Worm (Caenorhabditis elegans) whole organism, L3 larva: ENCODE measurements around the gene srw-57.
"Not testable (repeated sequence)": the region's sequence is repeated elsewhere in the genome, so short reads cannot be mapped to it uniquely, and the experiment has no call there.

ENCODE experiments used
- aly-2 ChIP-seq: fragments of 150-350 bp; optimal IDR thresholded peaks from 2 replicates; lab custom pipeline; 2014; ENCODE audit warnings: missing biosample characterization, missing genetic modification characterization
- fkh-10 ChIP-seq: sonication (generic microtip); optimal IDR thresholded peaks from 2 replicates; lab custom pipeline; 2017; ENCODE audit warnings: missing biosample characterization, missing genetic modification reagents, missing genetic modification characterization
- fos-1 ChIP-seq: fragments of 150-350 bp; optimal IDR thresholded peaks from 2 replicates; lab custom pipeline; 2014; ENCODE audit warnings: missing biosample characterization, missing genetic modification characterization
- hmg-11 ChIP-seq: sonication (generic microtip); optimal IDR thresholded peaks from 2 replicates; lab custom pipeline; 2016; ENCODE audit warnings: missing genetic modification characterization, missing compliant biosample characterization
- mdl-1 ChIP-seq: fragments of 150-350 bp; optimal IDR thresholded peaks from 2 replicates; lab custom pipeline; 2014; ENCODE audit warnings: missing biosample characterization, missing genetic modification characterization
- nhr-237 ChIP-seq: fragments of 150-350 bp; optimal IDR thresholded peaks from 2 replicates; lab custom pipeline; 2014; ENCODE audit warnings: missing biosample characterization, missing genetic modification characterization
- sea-2 ChIP-seq: fragments of 150-350 bp; sonication (generic microtip); optimal IDR thresholded peaks from 4 replicates; lab custom pipeline; 2014; ENCODE audit warnings: missing biosample characterization, missing genetic modification reagents, missing genetic modification characterization
- snpc-4 ChIP-seq: fragments of 150-350 bp; optimal IDR thresholded peaks from 2 replicates; lab custom pipeline; 2014; ENCODE audit warnings: missing biosample characterization, missing genetic modification characterization

DNA sequence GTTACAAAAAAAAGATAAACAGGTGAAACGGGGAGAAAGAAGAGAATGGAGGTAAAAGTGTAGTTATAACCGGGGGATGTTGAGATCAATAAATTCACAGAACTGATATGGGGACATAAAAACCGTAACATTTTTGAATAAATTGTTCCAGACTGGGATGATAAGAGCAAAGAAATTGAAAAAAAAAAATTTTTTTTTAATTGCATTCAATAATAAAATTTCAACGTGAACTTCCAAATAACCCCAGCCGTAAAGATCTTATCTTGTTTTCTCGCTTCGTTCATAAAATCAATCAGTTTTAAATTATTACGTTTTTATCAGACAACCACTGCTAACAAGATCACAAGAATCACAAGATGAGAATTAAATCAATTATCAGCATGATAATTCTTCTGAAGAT lies 37.0 kb upstream of the srw-57 start, which contains the start of gene C06C6.7:
- TF ChIP-seq nhr-237 (tag; lab: Kevin White, UChicago); mdl-1; aly-2; sea-2 (GFP tag; lab: Kevin White, UChicago); fos-1 (tag; lab: Kevin White, UChicago); fkh-10 (GFP tag; lab: Kevin White, UChicago); snpc-4 (tag; lab: Kevin White, UChicago); hmg-11: not testable (repeated sequence)
